Worm (Caenorhabditis elegans) whole organism, young adult: ENCODE data around the gene algn-11.

Experiments
- B0261.1 ChIP-seq: sonication (generic microtip); optimal IDR thresholded peaks from 2 replicates; lab custom pipeline; 2016; ENCODE audit warnings: mild to moderate bottlenecking, missing genetic modification characterization, moderate library complexity, missing compliant biosample characterization
- B0336.3 ChIP-seq: fragments of 200-800 bp; sonication (Bioruptor generic); IDR thresholded peaks from 2 replicates; pipeline ENCODE4 v1.3.6; 2022; ENCODE audit warnings: missing genetic modification characterization, missing compliant biosample characterization
- F37B4.10 ChIP-seq: fragments of 200-800 bp; sonication (Bioruptor generic); IDR thresholded peaks from 2 replicates; pipeline ENCODE4 v1.3.6; 2022; ENCODE audit warnings: missing genetic modification characterization, missing compliant biosample characterization
- F39B2.1 ChIP-seq: fragments of 200-800 bp; sonication (Bioruptor generic); IDR thresholded peaks from 2 replicates; pipeline ENCODE4 v1.3.6; 2022; ENCODE audit warnings: missing genetic modification reagents, missing genetic modification characterization, missing compliant biosample characterization
- F52B5.7 ChIP-seq: sonication (generic microtip); optimal IDR thresholded peaks from 2 replicates; lab custom pipeline; 2016; ENCODE audit warnings: mild to moderate bottlenecking, missing genetic modification characterization, missing compliant biosample characterization
- F57A8.1 ChIP-seq: fragments of 200-800 bp; sonication (Bioruptor generic); optimal IDR thresholded peaks from 2 replicates; lab custom pipeline; 2018; ENCODE audit warnings: mild to moderate bottlenecking, missing genetic modification characterization, moderate library complexity, missing compliant biosample characterization
- T07F8.4 ChIP-seq: sonication (generic microtip); optimal IDR thresholded peaks from 2 replicates; lab custom pipeline; 2016; ENCODE audit warnings: mild to moderate bottlenecking, missing genetic modification characterization, moderate library complexity, missing compliant biosample characterization
- T26A5.8 ChIP-seq: sonication (generic microtip); optimal IDR thresholded peaks from 2 replicates; lab custom pipeline; 2016; ENCODE audit warnings: missing genetic modification characterization, missing compliant biosample characterization
- Y53F4B.3 ChIP-seq: fragments of 200-800 bp; sonication (Bioruptor generic); IDR thresholded peaks from 2 replicates; pipeline ENCODE4 v1.3.6; 2022; ENCODE audit warnings: missing genetic modification reagents, missing genetic modification characterization, missing compliant biosample characterization
- Y53G8AR.9 ChIP-seq: fragments of 200-800 bp; sonication (Bioruptor generic); conservative IDR thresholded peaks from 2 replicates; pipeline ENCODE4 v1.3.6; 2022; ENCODE audit warnings: missing genetic modification reagents, missing genetic modification characterization, missing compliant biosample characterization
- Y67H2A.10 ChIP-seq: fragments of 200-800 bp; sonication (Bioruptor generic); conservative IDR thresholded peaks from 2 replicates; pipeline ENCODE4 v1.3.6; 2022; ENCODE audit warnings: missing genetic modification reagents, missing genetic modification characterization, missing compliant biosample characterization
- Y95B8A.8 ChIP-seq: fragments of 200-800 bp; sonication (Bioruptor generic); IDR thresholded peaks from 2 replicates; pipeline ENCODE4 v1.3.6; 2022; ENCODE audit warnings: missing genetic modification reagents, missing genetic modification characterization, missing compliant biosample characterization
- ama-1 ChIP-seq, 3 experiments: fragments of 150-350 bp in 1 of 3; sonication (generic microtip) in 2 of 3; optimal IDR thresholded peaks; 2 replicates each; lab custom pipeline; 2014 to 2018; ENCODE audit warnings: missing biosample characterization in 2 of 3, missing genetic modification characterization in 2 of 3, missing genetic modification reagents in 2 of 3
- aptf-2 ChIP-seq: fragments of 200-800 bp; sonication (Bioruptor generic); conservative IDR thresholded peaks from 2 replicates; pipeline ENCODE4 v1.3.6; 2022; ENCODE audit warnings: missing genetic modification reagents, missing genetic modification characterization, missing compliant biosample characterization
- atf-7 ChIP-seq: sonication (generic microtip); optimal IDR thresholded peaks from 2 replicates; lab custom pipeline; 2017; ENCODE audit warnings: mild to moderate bottlenecking, missing genetic modification characterization, missing compliant biosample characterization
- attf-6 ChIP-seq: fragments of 200-800 bp; sonication (Bioruptor generic); IDR thresholded peaks from 2 replicates; pipeline ENCODE4 v1.3.6; 2022; ENCODE audit warnings: missing genetic modification reagents, missing genetic modification characterization, missing compliant biosample characterization
- bed-1 ChIP-seq: fragments of 200-800 bp; sonication (Bioruptor generic); IDR thresholded peaks from 2 replicates; pipeline ENCODE4 v1.3.6; 2022; ENCODE audit warnings: missing genetic modification reagents, missing genetic modification characterization, missing compliant biosample characterization
- cebp-1 ChIP-seq, 2 experiments: fragments of 200-800 bp in 1 of 2; sonication (Bioruptor generic) in 1 of 2; sonication (generic microtip) in 1 of 2; IDR thresholded peaks in 1 of 2; optimal IDR thresholded peaks in 1 of 2; 2 replicates each; pipeline versions ENCODE4 v1.3.6 to Lab custom; 2017 to 2022; ENCODE audit warnings: missing compliant biosample characterization in 2 of 2, missing genetic modification characterization in 2 of 2, mild to moderate bottlenecking in 1 of 2, missing genetic modification reagents in 1 of 2, moderate library complexity in 1 of 2
- ceh-58 ChIP-seq: fragments of 200-800 bp; sonication (Bioruptor generic); IDR thresholded peaks from 2 replicates; pipeline ENCODE4 v1.3.6; 2022; ENCODE audit warnings: missing genetic modification characterization, missing compliant biosample characterization
- ceh-79 ChIP-seq: sonication (generic microtip); optimal IDR thresholded peaks from 2 replicates; lab custom pipeline; 2017; ENCODE audit warnings: mild to moderate bottlenecking, missing genetic modification characterization, missing compliant biosample characterization
- chd-7 ChIP-seq: sonication (generic microtip); optimal IDR thresholded peaks from 2 replicates; lab custom pipeline; 2016; ENCODE audit warnings: mild to moderate bottlenecking, missing genetic modification characterization, moderate library complexity, missing compliant biosample characterization
- die-1 ChIP-seq: sonication (generic microtip); optimal IDR thresholded peaks from 2 replicates; lab custom pipeline; 2016; ENCODE audit warnings: missing genotype, mild to moderate bottlenecking, missing genetic modification characterization, missing compliant biosample characterization
- dox-1 ChIP-seq: fragments of 200-800 bp; sonication (Bioruptor generic); IDR thresholded peaks from 2 replicates; pipeline ENCODE4 v1.3.6; 2022; ENCODE audit warnings: missing genetic modification reagents, missing genetic modification characterization, missing compliant biosample characterization
- dpff-1 ChIP-seq: sonication (generic microtip); optimal IDR thresholded peaks from 2 replicates; lab custom pipeline; 2017; ENCODE audit warnings: mild to moderate bottlenecking, missing genetic modification characterization, missing compliant biosample characterization
- dpl-1 ChIP-seq: fragments of 150-350 bp; optimal IDR thresholded peaks from 2 replicates; lab custom pipeline; 2014; ENCODE audit warnings: missing biosample characterization, missing genetic modification reagents, missing genetic modification characterization
- egl-44 ChIP-seq: fragments of 200-800 bp; sonication (Bioruptor generic); IDR thresholded peaks from 2 replicates; pipeline ENCODE4 v1.3.6; 2022; ENCODE audit warnings: missing genetic modification reagents, missing genetic modification characterization, missing compliant biosample characterization
- hmg-1.2 ChIP-seq: fragments of 200-800 bp; sonication (Bioruptor generic); IDR thresholded peaks from 2 replicates; pipeline ENCODE4 v1.3.6; 2022; ENCODE audit warnings: missing genetic modification reagents, missing genetic modification characterization, missing compliant biosample characterization
- lag-1 ChIP-seq: fragments of 200-800 bp; sonication (Bioruptor generic); IDR thresholded peaks from 2 replicates; pipeline ENCODE4 v1.3.6; 2022; ENCODE audit warnings: missing genetic modification reagents, missing genetic modification characterization, missing compliant biosample characterization
- lin-35 ChIP-seq, 3 experiments: fragments of 150-350 bp in 2 of 3; sonication (generic microtip) in 1 of 3; optimal IDR thresholded peaks; 2 replicates each; lab custom pipeline; 2014 to 2018; ENCODE audit warnings: missing biosample characterization in 3 of 3, missing genetic modification characterization in 3 of 3, missing genetic modification reagents in 3 of 3
- lin-40 ChIP-seq: sonication (generic microtip); optimal IDR thresholded peaks from 2 replicates; lab custom pipeline; 2016; ENCODE audit warnings: missing genetic modification characterization, mild to moderate bottlenecking, missing compliant biosample characterization, missing genotype, missing genetic modification reagents
- lsl-1 ChIP-seq: fragments of 200-800 bp; sonication (Bioruptor generic); optimal IDR thresholded peaks from 2 replicates; lab custom pipeline; 2018; ENCODE audit warnings: mild to moderate bottlenecking, missing genetic modification characterization, moderate library complexity, missing compliant biosample characterization
- madf-6 ChIP-seq: fragments of 200-800 bp; sonication (Bioruptor generic); IDR thresholded peaks from 2 replicates; pipeline ENCODE4 v1.3.6; 2022; ENCODE audit warnings: missing genetic modification reagents, missing genetic modification characterization, missing compliant biosample characterization
- madf-8 ChIP-seq: fragments of 200-800 bp; sonication (Bioruptor generic); conservative IDR thresholded peaks from 2 replicates; pipeline ENCODE4 v1.3.6; 2022; ENCODE audit warnings: missing genetic modification reagents, missing genetic modification characterization, missing compliant biosample characterization
- mcd-1 ChIP-seq: fragments of 200-800 bp; sonication (Bioruptor generic); IDR thresholded peaks from 2 replicates; pipeline ENCODE4 v1.3.6; 2022; ENCODE audit warnings: missing genetic modification reagents, missing genetic modification characterization, missing compliant biosample characterization
- mel-28 ChIP-seq: sonication (generic microtip); optimal IDR thresholded peaks from 2 replicates; lab custom pipeline; 2016; ENCODE audit warnings: borderline replicate concordance, mild to moderate bottlenecking, missing genetic modification characterization, missing compliant biosample characterization
- nfya-1 ChIP-seq: sonication (generic microtip); optimal IDR thresholded peaks from 2 replicates; lab custom pipeline; 2017; ENCODE audit warnings: antibody characterized with exemption, missing compliant biosample characterization, missing genetic modification characterization, borderline replicate concordance; ENCODE audit not compliant: insufficient read depth
- nhr-179 ChIP-seq: sonication (generic microtip); optimal IDR thresholded peaks from 2 replicates; lab custom pipeline; 2016; ENCODE audit warnings: mild to moderate bottlenecking, missing genetic modification characterization, missing compliant biosample characterization
- nhr-90 ChIP-seq: sonication (generic microtip); optimal IDR thresholded peaks from 2 replicates; lab custom pipeline; 2016; ENCODE audit warnings: missing genotype, mild to moderate bottlenecking, missing genetic modification characterization, missing compliant biosample characterization
- pha-4 ChIP-seq: fragments of 150-350 bp; sonication (generic microtip); optimal IDR thresholded peaks from 2 replicates; lab custom pipeline; 2014; ENCODE audit warnings: missing biosample characterization, missing genetic modification reagents, missing genetic modification characterization
- snpc-1.3 ChIP-seq: sonication (generic microtip); optimal IDR thresholded peaks from 2 replicates; lab custom pipeline; 2017; ENCODE audit warnings: missing genetic modification characterization, mild to moderate bottlenecking, missing compliant biosample characterization, antibody characterized with exemption, moderate library complexity, missing genotype, missing genetic modification reagents; ENCODE audit not compliant: insufficient read depth
- snpc-3.4 ChIP-seq: sonication (generic microtip); optimal IDR thresholded peaks from 2 replicates; lab custom pipeline; 2017; ENCODE audit warnings: missing genetic modification characterization, mild to moderate bottlenecking, missing compliant biosample characterization, antibody characterized with exemption, moderate library complexity, missing genotype, missing genetic modification reagents
- sptf-2 ChIP-seq: fragments of 200-800 bp; sonication (Bioruptor generic); optimal IDR thresholded peaks from 2 replicates; lab custom pipeline; 2018; ENCODE audit warnings: mild to moderate bottlenecking, missing genetic modification characterization, missing compliant biosample characterization
- tbp1 ChIP-seq: fragments of 200-800 bp; sonication (Bioruptor generic); optimal IDR thresholded peaks from 2 replicates; lab custom pipeline; 2018; ENCODE audit warnings: mild to moderate bottlenecking, missing genetic modification characterization, missing compliant biosample characterization
- unc-130 ChIP-seq: sonication (generic microtip); optimal IDR thresholded peaks from 2 replicates; lab custom pipeline; 2016; ENCODE audit warnings: missing genetic modification reagents, missing genetic modification characterization, missing compliant biosample characterization
- unc-62 ChIP-seq: fragments of 150-350 bp; optimal IDR thresholded peaks from 2 replicates; lab custom pipeline; 2014; ENCODE audit warnings: missing biosample characterization, missing genetic modification reagents, missing genetic modification characterization
- ztf-26 ChIP-seq: sonication (generic microtip); optimal IDR thresholded peaks from 2 replicates; lab custom pipeline; 2017; ENCODE audit warnings: missing genetic modification characterization, missing compliant biosample characterization
- ztf-28 ChIP-seq: fragments of 200-800 bp; sonication (Bioruptor generic); IDR thresholded peaks from 2 replicates; pipeline ENCODE4 v1.3.6; 2022; ENCODE audit warnings: missing genetic modification reagents, missing genetic modification characterization, missing compliant biosample characterization
- ztf-6 ChIP-seq: fragments of 200-800 bp; sonication (Bioruptor generic); IDR thresholded peaks from 2 replicates; pipeline ENCODE4 v1.3.6; 2022; ENCODE audit warnings: missing genetic modification reagents, missing genetic modification characterization, missing compliant biosample characterization

The algn-11 gene

DNA sequence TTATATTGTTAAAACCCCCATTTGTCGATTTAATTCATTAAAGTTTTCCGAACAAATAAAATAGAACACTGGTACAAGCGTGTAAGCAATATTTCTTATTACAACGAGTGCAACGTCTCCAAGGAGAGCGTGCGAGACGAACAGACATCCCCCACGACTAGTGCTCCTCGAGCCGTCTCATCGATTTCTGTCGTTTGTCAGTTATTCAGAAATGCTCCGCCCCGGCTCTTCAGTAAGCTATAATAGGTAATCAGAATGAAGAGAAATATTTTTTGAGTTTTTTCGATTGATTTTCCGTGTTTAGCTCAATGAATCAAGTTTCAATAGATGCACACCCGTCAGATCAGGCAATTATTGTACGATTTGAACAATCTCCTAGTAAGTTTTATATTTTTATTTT lies 48.3 kb upstream of the algn-11 start, which contains the start of gene kap-1 (continued):
- TF ChIP-seq madf-6 (peak; percentile 3; the same call in 1 of the 2 replicates), ceh-58 (no peak), Y53G8AR.9 (GFP tag; lab: Robert Waterston, UW) (no peak; the same call in 1 of the 2 replicates), unc-130 (no peak), F37B4.10 (no peak), cebp-1 (GFP tag; IDR thresholded peaks at IDR 0.05; lab: Robert Waterston, UW) (no peak), cebp-1 (tag; optimal IDR thresholded peaks at IDR 0.05; lab: Kevin White, UChicago) (peak; percentile 56), ztf-28 (GFP tag; lab: Robert Waterston, UW) (no peak), F52B5.7 (tag; lab: Kevin White, UChicago) (peak; percentile 76), Y53F4B.3 (GFP tag; lab: Robert Waterston, UW) (no peak), madf-8 (GFP tag; lab: Robert Waterston, UW) (no peak; the same call in 1 of the 2 replicates), ceh-79 (tag; lab: Kevin White, UChicago) (peak; percentile 21), T07F8.4 (tag; lab: Kevin White, UChicago) (no peak), aptf-2 (GFP tag; lab: Robert Waterston, UW) (no peak), bed-1 (GFP tag; lab: Robert Waterston, UW) (no peak), B0261.1 (no peak), ztf-6 (GFP tag; lab: Robert Waterston, UW) (no peak), atf-7 (tag; lab: Kevin White, UChicago) (peak; percentile 43), unc-62 (no peak), lag-1 (no peak), lin-35 (GFP tag; optimal IDR thresholded peaks at IDR 0.05; lab: Kevin White, UChicago) (peak in 1 of 3 experiments; percentile 42), B0336.3 (GFP tag; lab: Robert Waterston, UW) (peak; percentile 86), F57A8.1 (GFP tag; lab: Kevin White, UChicago) (no peak), dpl-1 (GFP tag; lab: Kevin White, UChicago) (no peak), dpff-1 (tag; lab: Kevin White, UChicago) (peak; percentile 62), snpc-1.3 (tag; lab: Kevin White, UChicago) (peak; percentile 7), egl-44 (GFP tag; lab: Robert Waterston, UW) (no peak), nhr-90 (tag; lab: Kevin White, UChicago) (peak; percentile 15), ztf-26 (tag; lab: Kevin White, UChicago) (no peak), lsl-1 (GFP tag; lab: Kevin White, UChicago) (no peak), sptf-2 (no peak), snpc-3.4 (tag; lab: Kevin White, UChicago) (peak; percentile 18), Y95B8A.8 (GFP tag; lab: Robert Waterston, UW) (no peak), chd-7 (tag; lab: Kevin White, UChicago) (peak; percentile 72), hmg-1.2 (peak; percentile 52), nfya-1 (tag; lab: Kevin White, UChicago) (no peak), ama-1 (optimal IDR thresholded peaks at IDR 0.05; lab: Kevin White, UChicago) (peak; percentile 78), ama-1 (GFP tag; optimal IDR thresholded peaks at IDR 0.05; lab: Kevin White, UChicago) (peak in 1 of 2 experiments; percentile 78), F39B2.1 (GFP tag; lab: Robert Waterston, UW) (no peak), pha-4 (tag; lab: Kevin White, UChicago) (no peak), attf-6 (GFP tag; lab: Robert Waterston, UW) (no peak), T26A5.8 (peak; percentile 20), mel-28 (tag; lab: Kevin White, UChicago) (no peak), Y67H2A.10 (GFP tag; lab: Robert Waterston, UW) (no peak), die-1 (no peak), tbp1 (peak; percentile 32), nhr-179 (tag; lab: Kevin White, UChicago) (no peak), dox-1 (GFP tag; lab: Robert Waterston, UW) (0 out of 2 replicates have a peak, but pooled peaks have one; percentile 25), lin-40 (tag; lab: Kevin White, UChicago) (no peak), mcd-1 (GFP tag; lab: Robert Waterston, UW) (peak; percentile 44)
